Fruit fly (Drosophila melanogaster) whole organism, prepupa: ENCODE data around the gene Grip.

Experiments
- Blimp-1 ChIP-seq: fragments of 200-800 bp; sonication (Bioruptor generic); optimal IDR thresholded peaks from 3 replicates; lab custom pipeline; 2017; ENCODE audit warnings: missing biosample characterization, missing genetic modification characterization, mild to moderate bottlenecking, moderate library complexity, missing genetic modification reagents
- CG10631 ChIP-seq: fragments of 200-800 bp; sonication (Bioruptor generic); optimal IDR thresholded peaks from 2 replicates; lab custom pipeline; 2016; ENCODE audit warnings: missing biosample characterization, missing genetic modification characterization
- CG10669 ChIP-seq: fragments of 200-800 bp; sonication (Bioruptor generic); optimal IDR thresholded peaks from 3 replicates; lab custom pipeline; 2018; ENCODE audit warnings: missing biosample characterization, mild to moderate bottlenecking, missing genetic modification characterization, moderate library complexity
- CG11294 ChIP-seq: fragments of 200-800 bp; sonication (Bioruptor generic); IDR thresholded peaks from 2 replicates; pipeline ENCODE4 v1.3.6; 2022; ENCODE audit warnings: missing biosample characterization, missing genetic modification characterization
- CG11762 ChIP-seq: fragments of 200-800 bp; sonication (Bioruptor generic); optimal IDR thresholded peaks from 3 replicates; lab custom pipeline; 2016; ENCODE audit warnings: missing biosample characterization, missing genetic modification characterization; ENCODE audit not compliant: insufficient read depth
- CG11902 ChIP-seq: fragments of 200-800 bp; sonication (Bioruptor generic); optimal IDR thresholded peaks from 3 replicates; lab custom pipeline; 2016; ENCODE audit warnings: missing biosample characterization, missing genetic modification characterization
- CG15336 ChIP-seq: fragments of 200-800 bp; sonication (Bioruptor generic); IDR thresholded peaks from 2 replicates; pipeline ENCODE4 v1.3.6; 2022; ENCODE audit warnings: missing biosample characterization, missing genetic modification characterization
- CG1621 ChIP-seq: fragments of 200-800 bp; sonication (Bioruptor generic); optimal IDR thresholded peaks from 3 replicates; lab custom pipeline; 2018; ENCODE audit warnings: missing biosample characterization, mild to moderate bottlenecking, missing genetic modification characterization
- CG31627 ChIP-seq: fragments of 200-800 bp; sonication (Bioruptor generic); optimal IDR thresholded peaks from 3 replicates; lab custom pipeline; 2016; ENCODE audit warnings: missing biosample characterization, missing genetic modification characterization
- CG32006 ChIP-seq: fragments of 200-800 bp; sonication (Bioruptor generic); optimal IDR thresholded peaks from 3 replicates; lab custom pipeline; 2017; ENCODE audit warnings: missing biosample characterization, mild to moderate bottlenecking, missing genetic modification characterization
- CG34406 ChIP-seq: fragments of 200-800 bp; sonication (Bioruptor generic); optimal IDR thresholded peaks from 3 replicates; lab custom pipeline; 2016; ENCODE audit warnings: missing biosample characterization, missing genetic modification characterization
- CG3919 ChIP-seq: fragments of 200-800 bp; sonication (Bioruptor generic); optimal IDR thresholded peaks from 3 replicates; lab custom pipeline; 2016; ENCODE audit warnings: missing biosample characterization, missing genetic modification characterization
- CG4318 ChIP-seq: fragments of 200-800 bp; sonication (Bioruptor generic); optimal IDR thresholded peaks from 3 replicates; lab custom pipeline; 2017; ENCODE audit warnings: missing biosample characterization, mild to moderate bottlenecking, missing genetic modification characterization
- CG6163 ChIP-seq: fragments of 200-800 bp; sonication (Bioruptor generic); IDR thresholded peaks from 3 replicates; pipeline ENCODE4 v1.3.6; 2022; ENCODE audit warnings: missing biosample characterization, missing genetic modification characterization
- CG6276 ChIP-seq: fragments of 200-800 bp; sonication (Bioruptor generic); optimal IDR thresholded peaks from 2 replicates; lab custom pipeline; 2017; ENCODE audit warnings: missing biosample characterization, mild to moderate bottlenecking, missing genetic modification characterization
- CG6808 ChIP-seq: fragments of 200-800 bp; sonication (Bioruptor generic); optimal IDR thresholded peaks from 3 replicates; lab custom pipeline; 2017; ENCODE audit warnings: missing biosample characterization, missing genetic modification characterization, mild to moderate bottlenecking, moderate library complexity, missing genetic modification reagents
- CG6854 ChIP-seq: fragments of 200-800 bp; sonication (Bioruptor generic); optimal IDR thresholded peaks from 2 replicates; lab custom pipeline; 2017; ENCODE audit warnings: missing biosample characterization, mild to moderate bottlenecking, missing genetic modification characterization
- CG7368 ChIP-seq: fragments of 200-800 bp; sonication (Bioruptor generic); optimal IDR thresholded peaks from 3 replicates; lab custom pipeline; 2016; ENCODE audit warnings: missing biosample characterization, missing genetic modification characterization
- CG8119 ChIP-seq: fragments of 200-800 bp; sonication (Bioruptor generic); IDR thresholded peaks from 3 replicates; pipeline ENCODE4 v1.3.6; 2022; ENCODE audit warnings: missing biosample characterization, missing genetic modification characterization
- CG8319 ChIP-seq: fragments of 200-800 bp; sonication (Bioruptor generic); optimal IDR thresholded peaks from 3 replicates; lab custom pipeline; 2016; ENCODE audit warnings: missing biosample characterization, missing genetic modification characterization
- CG9139 ChIP-seq: fragments of 200-800 bp; sonication (Bioruptor generic); optimal IDR thresholded peaks from 3 replicates; lab custom pipeline; 2017; ENCODE audit warnings: missing biosample characterization, mild to moderate bottlenecking, missing genetic modification characterization
- Eip78C ChIP-seq: fragments of 200-800 bp; sonication (Bioruptor generic); peaks from one replicate; lab custom pipeline; 2016; ENCODE audit warnings: missing biosample characterization, missing genetic modification characterization
- Eip93F ChIP-seq: fragments of 200-800 bp; sonication (Bioruptor generic); optimal IDR thresholded peaks from 2 replicates; lab custom pipeline; 2016; ENCODE audit warnings: missing biosample characterization, mild to moderate bottlenecking, missing genetic modification characterization
- Ets96B ChIP-seq: fragments of 200-800 bp; optimal IDR thresholded peaks from 2 replicates; lab custom pipeline; 2019; ENCODE audit warnings: missing biosample characterization, mild to moderate bottlenecking, missing genetic modification characterization, moderate library complexity
- Gug ChIP-seq: fragments of 200-800 bp; sonication (Bioruptor generic); IDR thresholded peaks from 2 replicates; pipeline ENCODE4 v1.3.6; 2022; ENCODE audit warnings: missing biosample characterization, missing genetic modification characterization
- Hr38 ChIP-seq: sonication (Bioruptor generic); optimal IDR thresholded peaks from 2 replicates; lab custom pipeline; 2016; ENCODE audit warnings: missing biosample characterization, missing genetic modification characterization
- Hr39 ChIP-seq: fragments of 200-800 bp; sonication (Bioruptor generic); optimal IDR thresholded peaks from 2 replicates; lab custom pipeline; 2016; ENCODE audit warnings: missing biosample characterization, missing genetic modification characterization
- Lpt ChIP-seq: fragments of 200-800 bp; sonication (Bioruptor generic); optimal IDR thresholded peaks from 3 replicates; lab custom pipeline; 2016; ENCODE audit warnings: missing biosample characterization, missing genetic modification characterization
- OdsH ChIP-seq: fragments of 200-800 bp; sonication (Bioruptor generic); optimal IDR thresholded peaks from 3 replicates; lab custom pipeline; 2016; ENCODE audit warnings: missing biosample characterization, missing genetic modification characterization
- Sox102F ChIP-seq: fragments of 200-800 bp; sonication (Bioruptor generic); optimal IDR thresholded peaks from 2 replicates; lab custom pipeline; 2016; ENCODE audit warnings: missing biosample characterization, mild to moderate bottlenecking, missing genetic modification characterization
- Sox14 ChIP-seq: fragments of 200-800 bp; sonication (Bioruptor generic); optimal IDR thresholded peaks from 3 replicates; lab custom pipeline; 2016; ENCODE audit warnings: missing biosample characterization, missing genetic modification characterization
- Sox15 ChIP-seq: fragments of 200-800 bp; sonication (Bioruptor generic); optimal IDR thresholded peaks from 3 replicates; lab custom pipeline; 2016; ENCODE audit warnings: missing biosample characterization, missing genetic modification characterization
- acj6 ChIP-seq: fragments of 200-800 bp; sonication (Bioruptor generic); optimal IDR thresholded peaks from 3 replicates; lab custom pipeline; 2016; ENCODE audit warnings: missing biosample characterization, missing genetic modification characterization
- cyc ChIP-seq: fragments of 200-800 bp; sonication (Bioruptor generic); optimal IDR thresholded peaks from 3 replicates; lab custom pipeline; 2016; ENCODE audit warnings: missing biosample characterization, missing genetic modification characterization
- dac ChIP-seq: fragments of 200-800 bp; sonication (Bioruptor generic); optimal IDR thresholded peaks from 2 replicates; lab custom pipeline; 2017; ENCODE audit warnings: missing biosample characterization, mild to moderate bottlenecking, missing genetic modification characterization
- dsx ChIP-seq: fragments of 200-800 bp; optimal IDR thresholded peaks from 3 replicates; lab custom pipeline; 2019; ENCODE audit warnings: missing biosample characterization, mild to moderate bottlenecking, missing genetic modification characterization, moderate library complexity; ENCODE audit not compliant: poor library complexity, severe bottlenecking
- eg ChIP-seq: fragments of 200-800 bp; sonication (Bioruptor generic); IDR thresholded peaks from 3 replicates; pipeline ENCODE4 v1.3.6; 2022; ENCODE audit warnings: missing biosample characterization, missing genetic modification characterization
- esn ChIP-seq: fragments of 200-800 bp; sonication (Bioruptor generic); optimal IDR thresholded peaks from 2 replicates; lab custom pipeline; 2016; ENCODE audit warnings: missing biosample characterization, mild to moderate bottlenecking, missing genetic modification characterization, moderate library complexity
- fkh ChIP-seq: fragments of 200-800 bp; sonication (Bioruptor generic); optimal IDR thresholded peaks from 3 replicates; lab custom pipeline; 2017; ENCODE audit warnings: missing biosample characterization, mild to moderate bottlenecking, missing genetic modification characterization, moderate library complexity
- net ChIP-seq: fragments of 200-800 bp; sonication (Bioruptor generic); optimal IDR thresholded peaks from 3 replicates; lab custom pipeline; 2016; ENCODE audit warnings: missing biosample characterization, missing genetic modification characterization
- pdm3 ChIP-seq: fragments of 200-800 bp; sonication (Bioruptor generic); optimal IDR thresholded peaks from 3 replicates; lab custom pipeline; 2016; ENCODE audit warnings: missing biosample characterization, missing genetic modification characterization
- salr ChIP-seq, 2 experiments: fragments of 200-800 bp; sonication (Bioruptor generic); optimal IDR thresholded peaks; 3 replicates each; lab custom pipeline; 2016 to 2018; ENCODE audit warnings: missing biosample characterization in 2 of 2, missing genetic modification characterization in 2 of 2, mild to moderate bottlenecking in 1 of 2
- ss ChIP-seq, 2 experiments: fragments of 200-800 bp; sonication (Bioruptor generic); optimal IDR thresholded peaks; 2 replicates in 1 of 2; 3 replicates in 1 of 2; lab custom pipeline; 2017 to 2018; ENCODE audit warnings: mild to moderate bottlenecking in 2 of 2, missing biosample characterization in 2 of 2, missing genetic modification characterization in 2 of 2, moderate library complexity in 1 of 2
- svp ChIP-seq: fragments of 200-800 bp; sonication (Bioruptor generic); peaks from one replicate; lab custom pipeline; 2016; ENCODE audit warnings: missing biosample characterization, missing genetic modification characterization
- topi ChIP-seq: fragments of 200-800 bp; sonication (Bioruptor generic); optimal IDR thresholded peaks from 3 replicates; lab custom pipeline; 2016; ENCODE audit warnings: missing biosample characterization, missing genetic modification characterization
- vri ChIP-seq: fragments of 200-800 bp; sonication (Bioruptor generic); optimal IDR thresholded peaks from 3 replicates; lab custom pipeline; 2016; ENCODE audit warnings: missing biosample characterization, mild to moderate bottlenecking, missing genetic modification characterization

Grip gene

DNA sequence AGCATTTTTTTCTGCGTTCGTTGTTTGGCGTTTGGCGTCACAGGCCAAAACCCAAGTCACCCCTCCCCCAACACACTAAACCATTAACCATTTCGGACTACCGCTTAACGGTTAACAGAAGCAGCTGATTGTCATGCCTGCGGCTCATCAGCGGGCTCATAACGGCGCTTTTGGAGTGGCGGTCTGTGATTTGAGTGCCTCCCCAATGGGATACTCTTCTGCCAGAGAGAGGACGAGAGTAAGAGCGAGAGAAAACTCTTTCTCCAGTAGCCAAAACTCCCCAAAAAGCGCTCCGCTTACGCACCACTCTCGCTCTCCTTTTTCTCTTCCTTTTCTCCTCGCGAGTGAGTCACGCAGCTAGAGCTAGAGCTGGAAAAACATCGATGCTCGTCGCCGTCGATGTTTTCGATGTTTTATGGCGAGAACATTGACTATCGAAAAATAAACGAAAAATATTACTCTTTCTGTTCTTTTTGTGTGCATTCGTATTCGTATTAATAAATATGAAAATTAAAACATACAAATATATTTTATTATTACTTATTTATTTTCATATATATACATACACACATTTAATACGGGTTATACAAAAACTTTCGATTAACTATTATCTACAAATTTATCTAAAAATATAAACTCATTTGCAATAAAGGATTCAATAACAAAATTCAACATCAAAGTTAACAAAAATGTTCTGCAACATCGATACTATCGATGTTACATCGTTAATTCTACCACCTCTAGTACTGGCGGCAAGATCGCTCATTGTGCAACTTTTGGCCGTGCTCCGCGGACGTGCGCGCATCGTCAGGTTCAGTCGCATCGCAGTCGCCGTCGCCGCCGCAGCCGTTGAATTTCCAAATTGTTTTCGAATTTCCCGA, at the start of gene Grip (continued):
- no peak for TF ChIP-seq dac (GFP tag; lab: Kevin White, UChicago)
- TF ChIP-seq CG6808: peak; percentile 11
- TF ChIP-seq CG8119 (GFP tag; lab: Robert Waterston, UW): no peak
- TF ChIP-seq CG7368 (GFP tag; lab: Kevin White, UChicago): no peak
- TF ChIP-seq vri: no peak
- TF ChIP-seq Hr39: no peak
- TF ChIP-seq Lpt (GFP tag; lab: Kevin White, UChicago): no peak
- TF ChIP-seq Sox15 (GFP tag; lab: Kevin White, UChicago): no peak
- TF ChIP-seq OdsH (GFP tag; lab: Kevin White, UChicago): peak; percentile 7
- peak; percentile 45 for TF ChIP-seq CG10631 (GFP tag; lab: Kevin White, UChicago)

DNA sequence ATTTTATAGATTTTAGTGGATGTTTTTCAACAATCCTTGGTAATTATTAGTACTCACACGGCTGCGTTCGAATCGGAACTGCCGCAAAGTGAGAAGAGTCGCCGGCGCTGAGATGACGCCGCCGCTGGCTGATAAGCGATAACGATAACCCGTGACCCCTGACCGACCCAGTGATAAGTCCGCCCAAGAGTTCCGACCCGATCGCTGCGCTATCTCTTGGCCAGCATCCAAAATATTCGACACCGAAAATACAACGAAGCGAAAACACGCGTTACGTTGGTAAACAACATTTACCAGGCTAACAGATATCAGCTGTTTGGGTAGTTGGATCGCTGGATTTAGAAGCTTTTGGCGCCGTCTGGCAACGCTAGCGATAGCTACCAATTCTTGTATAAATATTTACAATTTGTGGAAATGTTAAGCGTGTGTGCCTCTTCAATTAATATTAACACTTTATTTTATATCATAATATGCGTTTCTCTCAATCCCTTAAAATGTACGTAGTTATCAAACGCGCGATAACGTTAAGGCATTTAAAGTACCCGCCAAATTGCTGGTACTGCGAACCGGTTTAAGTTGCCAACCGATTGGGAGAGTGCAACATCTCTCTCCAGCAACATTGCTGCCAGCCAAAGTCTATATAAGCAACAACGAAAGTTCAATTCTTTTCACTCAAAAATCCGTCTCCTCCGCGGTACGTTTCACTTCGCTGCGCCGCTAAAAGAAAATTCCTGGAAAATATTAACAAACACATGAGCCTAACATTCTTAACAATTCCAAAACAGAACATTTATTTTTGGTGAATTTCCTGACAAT, 49.4 kb upstream of the Grip start, which contains the start of the genes Shmt and CG3726:
TSS of gene Shmt (minus strand) at position 304 of the 816 bp plus-strand sequence.
TSS of gene CG3726 (plus strand) at position 604 of the 816 bp plus-strand sequence.
- TF ChIP-seq CG34406 (GFP tag; lab: Kevin White, UChicago) (no peak), CG1621 (tag; lab: Kevin White, UChicago) (no peak), pdm3 (GFP tag; lab: Kevin White, UChicago) (no peak), net (GFP tag; lab: Kevin White, UChicago) (peak; percentile 21), CG32006 (GFP tag; lab: Kevin White, UChicago) (no peak), OdsH (GFP tag; lab: Kevin White, UChicago) (no peak), salr (GFP tag; optimal IDR thresholded peaks at IDR 0.05; lab: Kevin White, UChicago) (no peak), CG8319 (no peak), Sox102F (peak; percentile 52), esn (GFP tag; lab: Kevin White, UChicago) (no peak), CG11294 (GFP tag; lab: Robert Waterston, UW) (no peak), Lpt (GFP tag; lab: Kevin White, UChicago) (no peak), Sox14 (GFP tag; lab: Kevin White, UChicago) (no peak), CG4318 (no peak), CG15336 (GFP tag; lab: Robert Waterston, UW) (no peak), CG31627 (no peak), CG6854 (GFP tag; lab: Kevin White, UChicago) (peak; percentile 46), CG6163 (GFP tag; lab: Robert Waterston, UW) (peak; percentile 41; the same call in 1 of the 3 replicates), CG3919 (GFP tag; lab: Kevin White, UChicago) (peak; percentile 14), topi (GFP tag; lab: Kevin White, UChicago) (peak; percentile 49), Hr38 (no peak), acj6 (GFP tag; lab: Kevin White, UChicago) (no peak), fkh (GFP tag; lab: Kevin White, UChicago) (peak; percentile 70), ss (GFP tag; optimal IDR thresholded peaks at IDR 0.05; lab: Kevin White, UChicago) (peak in 1 of 2 experiments; percentile 42), Eip78C (GFP tag; lab: Kevin White, UChicago) (peak; percentile 73), dsx (GFP tag; lab: Kevin White, UChicago) (peak; percentile 19), Blimp-1 (GFP tag; lab: Kevin White, UChicago) (no peak), CG11902 (GFP tag; lab: Kevin White, UChicago) (no peak), CG10669 (GFP tag; lab: Kevin White, UChicago) (no peak), CG10631 (GFP tag; lab: Kevin White, UChicago) (no peak), Gug (GFP tag; lab: Robert Waterston, UW) (no peak), eg (GFP tag; lab: Robert Waterston, UW) (peak; percentile 52; the same call in 1 of the 3 replicates), svp (GFP tag; lab: Kevin White, UChicago) (peak; percentile 98), CG7368 (GFP tag; lab: Kevin White, UChicago) (no peak), Ets96B (tag; lab: Kevin White, UChicago) (no peak), Eip93F (GFP tag; lab: Kevin White, UChicago) (no peak), vri (peak; percentile 17), Sox15 (GFP tag; lab: Kevin White, UChicago) (no peak), CG9139 (GFP tag; lab: Kevin White, UChicago) (peak; percentile 43), cyc (GFP tag; lab: Kevin White, UChicago) (no peak), CG6276 (no peak), CG11762 (GFP tag; lab: Kevin White, UChicago) (no peak)
